Worm (Caenorhabditis elegans) whole organism, mixed stage, embryonic: Measurements from ENCODE around the gene R02E12.12.

Experiments
- blmp-1 ChIP-seq: fragments of 150-350 bp; optimal IDR thresholded peaks from 2 replicates; lab custom pipeline; 2014; ENCODE audit warnings: missing biosample characterization, missing genetic modification characterization
- hlh-1 ChIP-seq: fragments of 150-350 bp; optimal IDR thresholded peaks from 2 replicates; lab custom pipeline; 2014; ENCODE audit warnings: missing biosample characterization, missing genetic modification reagents, missing genetic modification characterization
- nhr-12 ChIP-seq: fragments of 150-350 bp; optimal IDR thresholded peaks from 2 replicates; lab custom pipeline; 2014; ENCODE audit warnings: missing biosample characterization, missing genetic modification characterization
- nhr-237 ChIP-seq: fragments of 150-350 bp; optimal IDR thresholded peaks from 2 replicates; lab custom pipeline; 2014; ENCODE audit warnings: missing biosample characterization, missing genetic modification characterization
- snpc-4 ChIP-seq: fragments of 150-350 bp; optimal IDR thresholded peaks from 2 replicates; lab custom pipeline; 2014; ENCODE audit warnings: missing biosample characterization, missing genetic modification characterization
- ztf-11 ChIP-seq: fragments of 150-350 bp; optimal IDR thresholded peaks from 2 replicates; lab custom pipeline; 2014; ENCODE audit warnings: missing biosample characterization, missing genetic modification characterization

ce11 chrX:3997040-3997439, 6.3 kb upstream of the R02E12.12 start, which contains the start of gene R02E12.5:
- no peak for TF ChIP-seq nhr-12 (tag; lab: Kevin White, UChicago)
- no peak for TF ChIP-seq nhr-237
- no peak for TF ChIP-seq snpc-4 (tag; lab: Kevin White, UChicago)
- no peak for TF ChIP-seq blmp-1
- TF ChIP-seq ztf-11 (tag; lab: Kevin White, UChicago): no peak
- TF ChIP-seq hlh-1 (tag; lab: Kevin White, UChicago): no peak
